Worm (Caenorhabditis elegans) whole organism, L2 larva: Measurements from ENCODE around the gene sut-1.
A peak's percentile ranks its signal among the peaks of the same experiment; 100 is the strongest.

Experiments
- C34F6.9 ChIP-seq: fragments of 150-350 bp; optimal IDR thresholded peaks from 2 replicates; lab custom pipeline; 2014; ENCODE audit warnings: missing biosample characterization, missing genetic modification characterization
- ZK546.5 ChIP-seq: sonication (generic microtip); optimal IDR thresholded peaks from 2 replicates; lab custom pipeline; 2017; ENCODE audit warnings: missing biosample characterization, missing genetic modification characterization
- alr-1 ChIP-seq: fragments of 150-350 bp; optimal IDR thresholded peaks from 2 replicates; lab custom pipeline; 2014; ENCODE audit warnings: missing biosample characterization, missing genetic modification characterization
- aly-2 ChIP-seq: fragments of 150-350 bp; optimal IDR thresholded peaks from 2 replicates; lab custom pipeline; 2014; ENCODE audit warnings: missing biosample characterization, missing genetic modification characterization
- blmp-1 ChIP-seq: sonication (generic microtip); optimal IDR thresholded peaks from 2 replicates; lab custom pipeline; 2017; ENCODE audit warnings: missing genetic modification characterization, mild to moderate bottlenecking, missing compliant biosample characterization, antibody characterized with exemption, moderate library complexity; ENCODE audit not compliant: insufficient read depth
- ceh-16 ChIP-seq: fragments of 150-350 bp; optimal IDR thresholded peaks from 2 replicates; lab custom pipeline; 2014; ENCODE audit warnings: missing biosample characterization, missing genetic modification characterization
- ceh-82 ChIP-seq: fragments of 150-350 bp; optimal IDR thresholded peaks from 2 replicates; lab custom pipeline; 2014; ENCODE audit warnings: missing biosample characterization, missing genetic modification characterization
- crh-2 ChIP-seq: sonication (generic microtip); optimal IDR thresholded peaks from 2 replicates; lab custom pipeline; 2017; ENCODE audit warnings: missing biosample characterization, missing genetic modification characterization
- dmd-4 ChIP-seq: sonication (generic microtip); optimal IDR thresholded peaks from 2 replicates; lab custom pipeline; 2017; ENCODE audit warnings: missing biosample characterization, missing genetic modification characterization
- egl-27 ChIP-seq: sonication (generic microtip); optimal IDR thresholded peaks from 3 replicates; lab custom pipeline; 2017; ENCODE audit warnings: missing biosample characterization, missing genetic modification reagents, missing genetic modification characterization
- elt-1 ChIP-seq: fragments of 150-350 bp; optimal IDR thresholded peaks from 2 replicates; lab custom pipeline; 2014; ENCODE audit warnings: missing biosample characterization, missing genetic modification characterization
- elt-3 ChIP-seq: sonication (generic microtip); optimal IDR thresholded peaks from 2 replicates; lab custom pipeline; 2017; ENCODE audit warnings: missing biosample characterization, missing genetic modification characterization
- fos-1 ChIP-seq: fragments of 150-350 bp; optimal IDR thresholded peaks from 2 replicates; lab custom pipeline; 2014; ENCODE audit warnings: missing biosample characterization, missing genetic modification characterization
- gmeb-1 ChIP-seq: fragments of 150-350 bp; optimal IDR thresholded peaks from 2 replicates; lab custom pipeline; 2014; ENCODE audit warnings: missing biosample characterization, missing genetic modification characterization
- lin-13 ChIP-seq: fragments of 150-350 bp; optimal IDR thresholded peaks from 2 replicates; lab custom pipeline; 2014; ENCODE audit warnings: missing biosample characterization, missing genetic modification reagents, missing genetic modification characterization
- lin-39 ChIP-seq: fragments of 150-350 bp; optimal IDR thresholded peaks from 2 replicates; lab custom pipeline; 2014; ENCODE audit warnings: missing biosample characterization, missing genetic modification reagents, missing genetic modification characterization
- lsy-2 ChIP-seq, 2 experiments: fragments of 150-350 bp in 1 of 2; sonication (generic microtip) in 1 of 2; optimal IDR thresholded peaks; 2 replicates each; lab custom pipeline; 2014 to 2017; ENCODE audit warnings: missing biosample characterization in 2 of 2, missing genetic modification characterization in 2 of 2
- mab-5 ChIP-seq: fragments of 150-350 bp; optimal IDR thresholded peaks from 2 replicates; lab custom pipeline; 2014; ENCODE audit warnings: missing biosample characterization, missing genetic modification characterization
- mbf-1 ChIP-seq: sonication (generic microtip); optimal IDR thresholded peaks from 2 replicates; lab custom pipeline; 2017; ENCODE audit warnings: missing biosample characterization, missing genetic modification characterization
- mdl-1 ChIP-seq, 2 experiments: fragments of 150-350 bp in 1 of 2; sonication (generic microtip) in 1 of 2; optimal IDR thresholded peaks; 2 replicates each; lab custom pipeline; 2017; ENCODE audit warnings: missing biosample characterization in 2 of 2, missing genetic modification characterization in 2 of 2
- nhr-11 ChIP-seq: fragments of 150-350 bp; optimal IDR thresholded peaks from 2 replicates; lab custom pipeline; 2014; ENCODE audit warnings: missing biosample characterization, missing genetic modification characterization
- nhr-12 ChIP-seq: fragments of 150-350 bp; optimal IDR thresholded peaks from 2 replicates; lab custom pipeline; 2014; ENCODE audit warnings: missing biosample characterization, missing genetic modification characterization
- nhr-129 ChIP-seq: fragments of 150-350 bp; optimal IDR thresholded peaks from 2 replicates; lab custom pipeline; 2014; ENCODE audit warnings: missing biosample characterization, missing genetic modification characterization
- nhr-21 ChIP-seq: fragments of 150-350 bp; optimal IDR thresholded peaks from 2 replicates; lab custom pipeline; 2014; ENCODE audit warnings: missing biosample characterization, missing genetic modification characterization
- nhr-23 ChIP-seq: fragments of 150-350 bp; optimal IDR thresholded peaks from 2 replicates; lab custom pipeline; 2014; ENCODE audit warnings: missing biosample characterization, missing genetic modification reagents, missing genetic modification characterization
- nhr-237 ChIP-seq: fragments of 150-350 bp; optimal IDR thresholded peaks from 2 replicates; lab custom pipeline; 2014; ENCODE audit warnings: missing biosample characterization, missing genetic modification characterization
- nhr-25 ChIP-seq: fragments of 150-350 bp; sonication (generic microtip); optimal IDR thresholded peaks from 3 replicates; lab custom pipeline; 2014; ENCODE audit warnings: missing biosample characterization, missing genetic modification characterization
- nhr-6 ChIP-seq: fragments of 150-350 bp; optimal IDR thresholded peaks from 2 replicates; lab custom pipeline; 2014; ENCODE audit warnings: missing biosample characterization, missing genetic modification characterization
- nhr-77 ChIP-seq: fragments of 150-350 bp; optimal IDR thresholded peaks from 2 replicates; lab custom pipeline; 2014; ENCODE audit warnings: missing biosample characterization, missing genetic modification characterization
- peb-1 ChIP-seq: fragments of 150-350 bp; optimal IDR thresholded peaks from 2 replicates; lab custom pipeline; 2014; ENCODE audit warnings: missing biosample characterization, missing genetic modification characterization
- sem-4 ChIP-seq: fragments of 150-350 bp; optimal IDR thresholded peaks from 2 replicates; lab custom pipeline; 2014; ENCODE audit warnings: missing biosample characterization, missing genetic modification reagents, missing genetic modification characterization
- skn-1 ChIP-seq: sonication (generic microtip); optimal IDR thresholded peaks from 2 replicates; lab custom pipeline; 2017; ENCODE audit warnings: missing biosample characterization, missing genetic modification characterization
- sma-3 ChIP-seq: sonication (generic microtip); optimal IDR thresholded peaks from 2 replicates; lab custom pipeline; 2016; ENCODE audit warnings: missing genetic modification reagents, missing genetic modification characterization, missing compliant biosample characterization
- sma-9 ChIP-seq, 2 experiments: fragments of 150-350 bp in 1 of 2; sonication (generic microtip) in 1 of 2; optimal IDR thresholded peaks; 2 replicates each; lab custom pipeline; 2014 to 2016; ENCODE audit warnings: missing genetic modification characterization in 2 of 2, mild to moderate bottlenecking in 1 of 2, missing biosample characterization in 1 of 2, missing compliant biosample characterization in 1 of 2, missing genetic modification reagents in 1 of 2, moderate library complexity in 1 of 2
- snpc-4 ChIP-seq: fragments of 150-350 bp; optimal IDR thresholded peaks from 2 replicates; lab custom pipeline; 2014; ENCODE audit warnings: missing biosample characterization, missing genetic modification characterization
- unc-62 ChIP-seq: fragments of 150-350 bp; optimal IDR thresholded peaks from 2 replicates; lab custom pipeline; 2014; ENCODE audit warnings: missing biosample characterization, missing genetic modification reagents, missing genetic modification characterization
- zag-1 ChIP-seq: fragments of 150-350 bp; optimal IDR thresholded peaks from 2 replicates; lab custom pipeline; 2014; ENCODE audit warnings: missing biosample characterization, missing genetic modification characterization
- ztf-4 ChIP-seq: fragments of 150-350 bp; optimal IDR thresholded peaks from 2 replicates; lab custom pipeline; 2014; ENCODE audit warnings: missing biosample characterization, missing genetic modification characterization

The sut-1 gene

DNA sequence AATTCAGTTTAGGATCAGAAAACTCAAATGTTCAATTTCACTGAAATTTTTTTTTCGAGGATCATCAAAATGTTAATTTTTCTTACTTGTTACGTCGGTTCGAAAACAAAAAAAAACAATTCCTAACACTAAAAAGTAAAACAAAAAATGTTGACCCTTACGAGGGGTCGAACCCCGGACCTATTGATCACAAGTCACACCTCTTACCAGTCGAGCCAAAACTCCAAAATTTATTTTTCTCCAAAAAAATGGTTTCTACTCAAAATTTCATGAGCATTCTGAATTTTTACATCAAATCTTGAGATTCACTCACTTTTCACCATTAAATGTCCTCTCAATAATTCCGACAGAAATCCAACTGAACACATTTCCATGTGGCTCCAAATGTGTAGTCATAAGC, 20.9 kb downstream of the sut-1 start:
- TF ChIP-seq nhr-25 (tag; lab: Kevin White, UChicago) (no peak), nhr-21 (no peak), nhr-6 (tag; lab: Kevin White, UChicago) (no peak), elt-3 (tag; lab: Kevin White, UChicago) (no peak), aly-2 (tag; lab: Kevin White, UChicago) (no peak), mdl-1 (tag; optimal IDR thresholded peaks at IDR 0.05; lab: Kevin White, UChicago) (no peak), mab-5 (tag; lab: Kevin White, UChicago) (no peak)
- TF ChIP-seq, all 48 proteins: peak for 0

DNA sequence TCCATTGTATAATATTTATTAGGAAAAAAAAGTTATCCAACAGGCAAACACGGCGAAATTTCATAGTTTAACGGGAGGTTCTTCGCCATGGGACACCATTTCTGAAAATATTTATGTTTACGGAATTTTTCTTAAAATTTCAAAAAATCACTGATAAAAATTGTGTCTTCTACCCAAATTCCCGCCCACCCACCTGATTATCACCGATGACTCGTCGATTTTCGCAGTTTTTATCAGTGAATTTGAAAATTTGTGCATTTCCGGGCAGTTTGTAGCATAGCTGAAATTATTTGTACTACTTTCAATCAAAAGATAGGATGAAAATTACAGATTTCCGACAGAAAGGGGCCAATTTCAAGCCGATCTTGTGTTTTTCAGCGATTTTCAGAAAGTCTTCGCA, 21.7 kb downstream of the sut-1 start:
- peak; percentile 75 for TF ChIP-seq fos-1 (tag; lab: Kevin White, UChicago)
- no peak for TF ChIP-seq gmeb-1

DNA sequence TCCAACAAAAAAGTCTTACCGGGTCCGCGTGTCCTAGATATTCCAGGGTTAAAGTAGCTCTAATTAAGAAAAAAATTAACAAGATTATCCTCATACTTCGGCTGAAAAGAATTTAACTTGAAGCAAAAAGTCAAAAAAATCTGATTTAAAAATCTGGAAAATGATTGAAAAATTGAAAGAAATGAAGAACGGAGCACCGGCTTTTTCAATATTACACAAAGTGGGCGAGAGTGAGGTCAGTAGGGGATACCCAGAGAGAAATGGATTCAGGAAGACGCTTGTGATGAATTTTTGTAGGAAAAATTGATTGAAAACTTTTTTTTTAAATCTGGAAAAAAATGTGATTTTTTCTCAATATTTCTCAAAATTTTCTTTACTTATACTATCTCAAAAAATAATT, 22.3 kb downstream of the sut-1 start, which contains the start of gene pho-14:
Gene pho-14, minus strand, starts transcription at position 101 of the 400 bp plus-strand sequence.
- TF ChIP-seq blmp-1 (tag; lab: Kevin White, UChicago) (no peak), ceh-16 (no peak), lin-13 (GFP tag; lab: Kevin White, UChicago) (no peak), crh-2 (tag; lab: Kevin White, UChicago) (no peak), zag-1 (tag; lab: Kevin White, UChicago) (no peak), lin-39 (tag; lab: Kevin White, UChicago) (no peak), nhr-129 (tag; lab: Kevin White, UChicago) (no peak), peb-1 (tag; lab: Kevin White, UChicago) (no peak), elt-1 (no peak), ceh-82 (tag; lab: Kevin White, UChicago) (no peak), nhr-23 (tag; lab: Kevin White, UChicago) (no peak)
- TF ChIP-seq, all 48 proteins: peak for 0

DNA sequence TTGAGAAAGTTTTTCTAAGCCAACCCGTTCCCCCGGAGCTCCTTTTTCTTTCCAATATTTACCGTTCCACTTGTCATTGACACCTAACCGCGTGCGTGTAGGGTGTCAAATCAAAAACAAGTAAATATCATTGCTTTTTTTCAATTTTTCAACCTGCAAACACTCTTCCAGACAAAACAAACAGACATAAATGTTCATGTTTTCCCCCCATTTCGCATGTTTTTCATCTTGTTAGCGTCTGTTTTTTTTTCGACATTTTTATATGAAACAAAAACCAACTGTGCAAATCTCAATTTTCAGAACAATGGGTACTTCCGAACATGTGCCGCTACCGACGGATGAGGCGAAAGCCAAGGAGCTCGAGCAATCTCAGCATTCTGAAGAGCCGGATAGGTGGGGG, 31.4 kb downstream of the sut-1 start, which contains the start of gene snf-3:
Gene snf-3, plus strand, starts transcription at position 301 of the 400 bp plus-strand sequence.
- no peak for TF ChIP-seq skn-1 (tag; lab: Kevin White, UChicago)
- TF ChIP-seq sma-9 (GFP tag; optimal IDR thresholded peaks at IDR 0.05; lab: Kevin White, UChicago): no peak
- no peak for TF ChIP-seq sma-9 (tag; optimal IDR thresholded peaks at IDR 0.05; lab: Kevin White, UChicago)
- no peak for TF ChIP-seq C34F6.9 (tag; lab: Kevin White, UChicago)
- TF ChIP-seq nhr-12: no peak
- TF ChIP-seq egl-27 (tag; lab: Kevin White, UChicago): no peak
- TF ChIP-seq ZK546.5 (tag; lab: Kevin White, UChicago): no peak
- TF ChIP-seq nhr-237 (tag; lab: Kevin White, UChicago): no peak
- no peak for TF ChIP-seq lin-13 (GFP tag; lab: Kevin White, UChicago)
- no peak for TF ChIP-seq gmeb-1
- no peak for TF ChIP-seq sma-3 (GFP tag; lab: Kevin White, UChicago)
- TF ChIP-seq nhr-25 (tag; lab: Kevin White, UChicago): no peak
- no peak for TF ChIP-seq lin-39 (tag; lab: Kevin White, UChicago)
- TF ChIP-seq alr-1 (tag; lab: Kevin White, UChicago): no peak
- TF ChIP-seq mbf-1: no peak
- no peak for TF ChIP-seq unc-62 (GFP tag; lab: Kevin White, UChicago)
- no peak for TF ChIP-seq nhr-77
- TF ChIP-seq dmd-4 (tag; lab: Kevin White, UChicago): no peak
- TF ChIP-seq sem-4 (tag; lab: Kevin White, UChicago): no peak
- no peak for TF ChIP-seq nhr-129 (tag; lab: Kevin White, UChicago)

DNA sequence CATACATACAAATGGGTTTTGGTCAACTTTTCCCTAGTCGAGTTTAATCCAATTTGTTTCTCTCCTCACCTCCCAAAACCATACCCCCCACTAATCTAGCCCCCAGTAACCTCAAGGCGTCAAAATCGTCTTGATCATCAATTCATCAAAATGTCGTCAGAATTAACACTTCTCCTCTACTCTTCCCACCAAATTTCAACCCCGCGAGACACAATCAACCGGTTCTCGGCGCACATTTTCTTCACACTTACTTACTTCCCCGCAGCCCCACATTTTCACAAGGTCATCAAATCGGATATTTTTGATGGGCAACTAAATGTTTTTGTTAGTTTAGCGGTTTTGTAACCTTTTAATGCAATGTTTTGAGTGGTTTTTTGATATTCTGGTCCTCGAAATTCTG, 32.3 kb downstream of the sut-1 start:
- TF ChIP-seq nhr-129 (tag; lab: Kevin White, UChicago): peak; percentile 10
- no peak for TF ChIP-seq lsy-2 (tag; optimal IDR thresholded peaks at IDR 0.05; lab: Kevin White, UChicago)
- no peak for TF ChIP-seq skn-1 (tag; lab: Kevin White, UChicago)
- TF ChIP-seq blmp-1 (tag; lab: Kevin White, UChicago): peak; percentile 0
- TF ChIP-seq mdl-1 (tag; optimal IDR thresholded peaks at IDR 0.05; lab: Kevin White, UChicago): no peak
- peak; percentile 59 for TF ChIP-seq nhr-25 (tag; lab: Kevin White, UChicago)
- no peak for TF ChIP-seq nhr-11 (tag; lab: Kevin White, UChicago)
- TF ChIP-seq lin-13 (GFP tag; lab: Kevin White, UChicago): no peak
- no peak for TF ChIP-seq ztf-4 (tag; lab: Kevin White, UChicago)
- peak; percentile 33 for TF ChIP-seq snpc-4 (tag; lab: Kevin White, UChicago)
- TF ChIP-seq peb-1 (tag; lab: Kevin White, UChicago): no peak
